Fruit fly (Drosophila melanogaster): ENCODE data around the gene r-cup.

r-cup gene

dm6 chrX:21053099-21053715, 27.5 kb upstream of the r-cup start (continued):
- TF ChIP-seq svp (GFP tag) (peak; percentile 75), fd85E (GFP tag; optimal IDR thresholded peaks at IDR 0.05) (peak; percentile 67), acj6 (GFP tag; optimal IDR thresholded peaks at IDR 0.05) (peak; percentile 50), spab (GFP tag; optimal IDR thresholded peaks at IDR 0.05) (peak; percentile 22), fd59A (GFP tag; optimal IDR thresholded peaks at IDR 0.05) (peak; percentile 40), pdm3 (GFP tag; optimal IDR thresholded peaks at IDR 0.05) (peak; percentile 78), cyc (GFP tag; optimal IDR thresholded peaks at IDR 0.05) (peak; percentile 66), CG7368 (GFP tag; optimal IDR thresholded peaks at IDR 0.05) (peak; percentile 67), fkh (GFP tag; optimal IDR thresholded peaks at IDR 0.05) (peak; percentile 53), CG3919 (GFP tag; optimal IDR thresholded peaks at IDR 0.05) (peak; percentile 84), Eip75B (GFP tag; optimal IDR thresholded peaks at IDR 0.05) (peak; percentile 65), Blimp-1 (GFP tag; optimal IDR thresholded peaks at IDR 0.05) (peak; percentile 53), eg (GFP tag; IDR thresholded peaks at IDR 0.05) (peak; percentile 77), Eip78C (GFP tag) (peak; percentile 81), Gug (GFP tag; IDR thresholded peaks at IDR 0.05) (no peak; the same call in 1 of the 2 replicates), Met (GFP tag; optimal IDR thresholded peaks at IDR 0.05) (peak; percentile 78), Hr4 (GFP tag; optimal IDR thresholded peaks at IDR 0.05) (peak; percentile 24), OdsH (GFP tag; optimal IDR thresholded peaks at IDR 0.05) (peak; percentile 66), achi (GFP tag; optimal IDR thresholded peaks at IDR 0.05) (peak; percentile 70), Hr38 (GFP tag; optimal IDR thresholded peaks at IDR 0.05) (no peak), CG6854 (GFP tag; optimal IDR thresholded peaks at IDR 0.05) (peak; percentile 96), Sox102F (GFP tag; optimal IDR thresholded peaks at IDR 0.05) (peak; percentile 83), lz (GFP tag; optimal IDR thresholded peaks at IDR 0.05) (peak; percentile 68), CG6792 (GFP tag; optimal IDR thresholded peaks at IDR 0.05) (peak; percentile 48), CG10631 (GFP tag; optimal IDR thresholded peaks at IDR 0.05) (peak; percentile 28), dsx (GFP tag; optimal IDR thresholded peaks at IDR 0.05; ENCODE audit: poor library complexity, severe bottlenecking) (peak; percentile 45), CG11902 (GFP tag; optimal IDR thresholded peaks at IDR 0.05) (peak; percentile 28), CG9139 (GFP tag; optimal IDR thresholded peaks at IDR 0.05) (peak; percentile 67)

DNA sequence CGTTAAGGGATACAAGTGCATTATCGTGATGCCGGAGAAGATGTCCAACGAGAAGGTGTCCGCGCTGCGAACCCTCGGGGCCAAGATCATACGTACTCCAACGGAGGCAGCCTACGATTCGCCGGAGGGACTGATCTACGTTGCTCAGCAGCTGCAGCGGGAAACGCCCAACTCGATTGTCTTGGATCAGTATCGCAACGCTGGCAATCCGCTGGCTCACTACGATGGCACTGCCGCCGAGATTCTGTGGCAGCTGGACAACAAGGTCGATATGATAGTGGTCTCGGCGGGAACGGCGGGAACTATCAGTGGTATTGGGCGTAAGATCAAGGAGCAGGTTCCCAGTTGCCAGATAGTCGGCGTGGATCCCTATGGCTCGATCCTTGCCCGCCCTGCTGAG, 22.0 kb upstream of the r-cup start:
- TF ChIP-seq CG8319 (GFP tag; optimal IDR thresholded peaks at IDR 0.05) (no peak), CG6808 (GFP tag; optimal IDR thresholded peaks at IDR 0.05) (no peak), CG31627 (GFP tag; optimal IDR thresholded peaks at IDR 0.05) (no peak), CG8119 (GFP tag; IDR thresholded peaks at IDR 0.05) (no peak), CG3032 (tag; optimal IDR thresholded peaks at IDR 0.05) (no peak), Sox14 (GFP tag; optimal IDR thresholded peaks at IDR 0.05) (no peak), CG7368 (GFP tag; optimal IDR thresholded peaks at IDR 0.05) (no peak), fd59A (GFP tag; optimal IDR thresholded peaks at IDR 0.05) (no peak), CG4318 (GFP tag; optimal IDR thresholded peaks at IDR 0.05) (no peak), fd85E (GFP tag; optimal IDR thresholded peaks at IDR 0.05) (no peak), Eip78C (GFP tag) (no peak), lz (GFP tag; optimal IDR thresholded peaks at IDR 0.05) (no peak), CG6792 (GFP tag; optimal IDR thresholded peaks at IDR 0.05) (no peak), CG3919 (GFP tag; optimal IDR thresholded peaks at IDR 0.05) (no peak), net (GFP tag; optimal IDR thresholded peaks at IDR 0.05) (no peak)

DNA sequence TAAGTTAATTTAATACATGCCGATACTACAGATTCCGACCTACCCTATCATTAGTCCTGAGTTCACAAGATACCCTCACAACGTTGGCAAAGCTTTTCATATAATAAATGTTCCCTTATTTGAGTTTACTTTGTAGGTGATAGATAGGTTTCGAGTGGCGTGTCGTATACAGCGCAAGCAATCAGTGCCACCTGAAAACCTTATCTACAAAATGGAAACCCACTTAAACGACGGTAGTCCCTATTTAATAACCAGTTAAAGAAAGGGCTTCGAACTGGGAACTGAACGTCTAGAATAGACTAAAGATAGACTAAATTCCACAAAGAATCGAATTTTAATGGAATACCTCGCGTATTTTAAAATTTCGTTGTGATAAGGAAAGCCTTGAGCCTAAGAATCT, 20.5 kb upstream of the r-cup start:
- no peak for TF ChIP-seq Gug (GFP tag; IDR thresholded peaks at IDR 0.05)
- TF ChIP-seq CG6276 (GFP tag; optimal IDR thresholded peaks at IDR 0.05): no peak
- no peak for TF ChIP-seq lz (GFP tag; optimal IDR thresholded peaks at IDR 0.05)
- no peak for TF ChIP-seq CG8119 (GFP tag; IDR thresholded peaks at IDR 0.05)
- no peak for TF ChIP-seq fd59A (GFP tag; optimal IDR thresholded peaks at IDR 0.05)
- no peak for TF ChIP-seq Sox14 (GFP tag; optimal IDR thresholded peaks at IDR 0.05)

Data from whole organism, prepupa.